Worm (Caenorhabditis elegans) whole organism, young adult: ENCODE measurements around the gene B0457.6.

Experiments used
- D2030.7 ChIP-seq: fragments of 200-800 bp; sonication (Bioruptor generic); IDR thresholded peaks from 2 replicates; pipeline ENCODE4 v1.3.6; 2022; ENCODE audit warnings: missing genetic modification reagents, missing genetic modification characterization, missing compliant biosample characterization
- Y79H2A.3 ChIP-seq: fragments of 200-800 bp; sonication (Bioruptor generic); conservative IDR thresholded peaks from 2 replicates; pipeline ENCODE4 v1.3.6; 2022; ENCODE audit warnings: missing genetic modification reagents, missing genetic modification characterization, missing compliant biosample characterization
- attf-3 ChIP-seq: fragments of 200-800 bp; sonication (Bioruptor generic); conservative IDR thresholded peaks from 2 replicates; pipeline ENCODE4 v1.3.6; 2022; ENCODE audit warnings: missing genetic modification reagents, missing genetic modification characterization, missing compliant biosample characterization
- egl-18 ChIP-seq: fragments of 200-800 bp; sonication (Bioruptor generic); IDR thresholded peaks from 2 replicates; pipeline ENCODE4 v1.3.6; 2022; ENCODE audit warnings: missing genetic modification reagents, missing genetic modification characterization, missing compliant biosample characterization
- hmg-1.2 ChIP-seq: fragments of 200-800 bp; sonication (Bioruptor generic); IDR thresholded peaks from 2 replicates; pipeline ENCODE4 v1.3.6; 2022; ENCODE audit warnings: missing genetic modification reagents, missing genetic modification characterization, missing compliant biosample characterization
- snpc-4 ChIP-seq, 5 experiments: fragments of 150-350 bp in 1 of 5; sonication (generic microtip) in 4 of 5; optimal IDR thresholded peaks; 2 replicates each; lab custom pipeline; 2014 to 2018; ENCODE audit warnings: missing genetic modification characterization in 5 of 5, missing biosample characterization in 3 of 5, antibody characterized with exemption in 2 of 5, mild to moderate bottlenecking in 2 of 5, missing compliant biosample characterization in 2 of 5, missing genotype in 2 of 5, moderate library complexity in 2 of 5, missing genetic modification reagents in 1 of 5
- ztf-28 ChIP-seq: fragments of 200-800 bp; sonication (Bioruptor generic); IDR thresholded peaks from 2 replicates; pipeline ENCODE4 v1.3.6; 2022; ENCODE audit warnings: missing genetic modification reagents, missing genetic modification characterization, missing compliant biosample characterization

ce11 chrII:8911929-8912328 lies 10.3 kb upstream of the B0457.6 start, which contains the start of gene B0457.4:
- TF ChIP-seq ztf-28 (GFP tag; lab: Robert Waterston, UW) (no peak), attf-3 (GFP tag; lab: Robert Waterston, UW) (no peak), snpc-4 (GFP tag; optimal IDR thresholded peaks at IDR 0.05; lab: Kevin White, UChicago) (no peak), snpc-4 (tag; optimal IDR thresholded peaks at IDR 0.05; lab: Kevin White, UChicago) (no peak), D2030.7 (GFP tag; lab: Robert Waterston, UW) (no peak), Y79H2A.3 (GFP tag; lab: Robert Waterston, UW) (no peak), hmg-1.2 (GFP tag; lab: Robert Waterston, UW) (no peak), egl-18 (GFP tag; lab: Robert Waterston, UW) (no peak)
